Fruit fly (Drosophila melanogaster) whole organism, embryonic: ENCODE results near the gene CheB38b.

ENCODE experiments used
- Asciz ChIP-seq: fragments of 200-800 bp; sonication (Bioruptor generic); optimal IDR thresholded peaks from 2 replicates; lab custom pipeline; 2017; ENCODE audit warnings: missing biosample characterization, mild to moderate bottlenecking, missing genetic modification characterization, missing genetic modification reagents
- Bdp1 ChIP-seq: fragments of 200-800 bp; sonication (Bioruptor generic); optimal IDR thresholded peaks from 3 replicates; lab custom pipeline; 2016; ENCODE audit warnings: missing biosample characterization, missing genetic modification characterization
- BtbVII ChIP-seq: fragments of 200-800 bp; sonication (Bioruptor generic); optimal IDR thresholded peaks from 3 replicates; lab custom pipeline; 2017; ENCODE audit warnings: missing biosample characterization, mild to moderate bottlenecking, missing genetic modification characterization
- CG10267 ChIP-seq: fragments of 200-800 bp; sonication (Bioruptor generic); optimal IDR thresholded peaks from 2 replicates; lab custom pipeline; 2018; ENCODE audit warnings: missing biosample characterization, mild to moderate bottlenecking, missing genetic modification characterization, moderate library complexity
- CG11504 ChIP-seq: fragments of 200-800 bp; sonication (Bioruptor generic); optimal IDR thresholded peaks from 3 replicates; lab custom pipeline; 2019; ENCODE audit warnings: missing biosample characterization, mild to moderate bottlenecking, missing genetic modification characterization, moderate library complexity
- CG12104 ChIP-seq: fragments of 200-800 bp; sonication (Bioruptor generic); optimal IDR thresholded peaks from 3 replicates; lab custom pipeline; 2016; ENCODE audit warnings: missing biosample characterization, missing genetic modification characterization
- CG12219 ChIP-seq: fragments of 200-800 bp; sonication (Bioruptor generic); optimal IDR thresholded peaks from 3 replicates; lab custom pipeline; 2018; ENCODE audit warnings: missing biosample characterization, mild to moderate bottlenecking, missing genetic modification characterization
- CG12744 ChIP-seq: fragments of 200-800 bp; sonication (Bioruptor generic); optimal IDR thresholded peaks from 2 replicates; lab custom pipeline; 2016; ENCODE audit warnings: missing biosample characterization, missing genetic modification characterization
- CG16863 ChIP-seq: fragments of 200-800 bp; sonication (Bioruptor generic); optimal IDR thresholded peaks from 3 replicates; lab custom pipeline; 2016; ENCODE audit warnings: missing biosample characterization, missing genetic modification characterization
- CG17612 ChIP-seq: fragments of 200-800 bp; sonication (Bioruptor generic); IDR thresholded peaks from 2 replicates; pipeline ENCODE4 v1.3.6; 2022; ENCODE audit warnings: missing biosample characterization, missing genetic modification characterization
- CG18262 ChIP-seq: fragments of 200-800 bp; optimal IDR thresholded peaks from 3 replicates; lab custom pipeline; 2019; ENCODE audit warnings: missing biosample characterization, mild to moderate bottlenecking, missing genetic modification characterization, moderate library complexity
- CG18599 ChIP-seq: fragments of 200-800 bp; sonication (Bioruptor generic); optimal IDR thresholded peaks from 3 replicates; lab custom pipeline; 2017; ENCODE audit warnings: missing biosample characterization, missing genetic modification characterization, mild to moderate bottlenecking, moderate library complexity, missing genetic modification reagents
- CG2129 ChIP-seq: fragments of 200-800 bp; sonication (Bioruptor generic); IDR thresholded peaks from 2 replicates; pipeline ENCODE4 v1.3.6; 2022; ENCODE audit warnings: missing biosample characterization, missing genetic modification characterization; ENCODE audit not compliant: partially characterized antibody
- CG2199 ChIP-seq: fragments of 200-800 bp; sonication (Bioruptor generic); IDR thresholded peaks from 3 replicates; pipeline ENCODE4 v1.3.6; 2022; ENCODE audit warnings: missing biosample characterization, missing genetic modification characterization
- CG2889 ChIP-seq: fragments of 200-800 bp; sonication (Bioruptor generic); IDR thresholded peaks from 3 replicates; pipeline ENCODE4 v1.3.6; 2022; ENCODE audit warnings: missing biosample characterization, missing genetic modification characterization
- CG34376 ChIP-seq: fragments of 200-800 bp; sonication (Bioruptor generic); optimal IDR thresholded peaks from 2 replicates; lab custom pipeline; 2018; ENCODE audit warnings: missing biosample characterization, mild to moderate bottlenecking, missing genetic modification characterization
- CG3847 ChIP-seq: fragments of 200-800 bp; sonication (Bioruptor generic); IDR thresholded peaks from 2 replicates; pipeline ENCODE4 v1.3.6; 2022; ENCODE audit warnings: missing biosample characterization, missing genetic modification characterization
- CG4707 ChIP-seq: fragments of 200-800 bp; sonication (Bioruptor generic); optimal IDR thresholded peaks from 2 replicates; lab custom pipeline; 2018; ENCODE audit warnings: missing biosample characterization, mild to moderate bottlenecking, missing genetic modification characterization, moderate library complexity
- CG6683 ChIP-seq: fragments of 200-800 bp; sonication (Bioruptor generic); optimal IDR thresholded peaks from 2 replicates; lab custom pipeline; 2017; ENCODE audit warnings: missing biosample characterization, mild to moderate bottlenecking, missing genetic modification characterization, missing genetic modification reagents
- CG6791 ChIP-seq: fragments of 200-800 bp; sonication (Bioruptor generic); IDR thresholded peaks from 3 replicates; pipeline ENCODE4 v1.3.6; 2022; ENCODE audit warnings: missing biosample characterization, missing genetic modification characterization; ENCODE audit not compliant: partially characterized antibody
- CG6854 ChIP-seq: fragments of 200-800 bp; sonication (Bioruptor generic); optimal IDR thresholded peaks from 3 replicates; lab custom pipeline; 2017; ENCODE audit warnings: missing biosample characterization, mild to moderate bottlenecking, missing genetic modification characterization
- CG7556 ChIP-seq: fragments of 200-800 bp; sonication (Bioruptor generic); optimal IDR thresholded peaks from 2 replicates; lab custom pipeline; 2017; ENCODE audit warnings: missing biosample characterization, mild to moderate bottlenecking, missing genetic modification characterization
- CG8944 ChIP-seq: fragments of 200-800 bp; sonication (Bioruptor generic); optimal IDR thresholded peaks from 3 replicates; lab custom pipeline; 2016; ENCODE audit warnings: missing biosample characterization, missing genetic modification characterization
- CG9609 ChIP-seq: fragments of 200-800 bp; sonication (Bioruptor generic); optimal IDR thresholded peaks from 3 replicates; lab custom pipeline; 2016; ENCODE audit warnings: missing biosample characterization, missing genetic modification characterization
- CG9932 ChIP-seq: fragments of 200-800 bp; sonication (Bioruptor generic); IDR thresholded peaks from 2 replicates; pipeline ENCODE4 v1.3.6; 2022; ENCODE audit warnings: missing biosample characterization, missing genetic modification characterization
- Camta ChIP-seq: fragments of 200-800 bp; sonication (Bioruptor generic); optimal IDR thresholded peaks from 2 replicates; lab custom pipeline; 2016; ENCODE audit warnings: missing biosample characterization, missing genetic modification characterization
- Dbx ChIP-seq: fragments of 200-800 bp; sonication (Bioruptor generic); IDR thresholded peaks from 3 replicates; pipeline ENCODE4 v1.3.6; 2022; ENCODE audit warnings: missing biosample characterization, missing genetic modification characterization
- Dip3 ChIP-seq: fragments of 200-800 bp; sonication (Bioruptor generic); optimal IDR thresholded peaks from 3 replicates; lab custom pipeline; 2016; ENCODE audit warnings: missing biosample characterization, missing genetic modification characterization
- Drgx ChIP-seq: fragments of 200-800 bp; sonication (Bioruptor generic); IDR thresholded peaks from 2 replicates; pipeline ENCODE4 v1.3.6; 2022; ENCODE audit warnings: missing biosample characterization, missing genetic modification characterization
- E2f2 ChIP-seq: fragments of 200-800 bp; sonication (Bioruptor generic); IDR thresholded peaks from 2 replicates; pipeline ENCODE4 v1.3.6; 2022; ENCODE audit warnings: missing biosample characterization, missing genetic modification characterization
- Hr51 ChIP-seq, 2 experiments: fragments of 200-800 bp; sonication (Bioruptor generic); optimal IDR thresholded peaks; 2 replicates in 1 of 2; 3 replicates in 1 of 2; lab custom pipeline; 2016 to 2018; ENCODE audit warnings: missing biosample characterization in 2 of 2, missing genetic modification characterization in 2 of 2, mild to moderate bottlenecking in 1 of 2, moderate library complexity in 1 of 2
- Med ChIP-seq: fragments of 200-800 bp; sonication (Bioruptor generic); peaks from one replicate; lab custom pipeline; 2016; ENCODE audit warnings: missing biosample characterization, missing genetic modification characterization, mild to moderate bottlenecking, inconsistent platforms, moderate library complexity
- ara ChIP-seq: fragments of 200-800 bp; sonication (Bioruptor generic); IDR thresholded peaks from 2 replicates; pipeline ENCODE4 v1.3.6; 2022; ENCODE audit warnings: missing biosample characterization, missing genetic modification characterization
- caup ChIP-seq: fragments of 200-800 bp; sonication (Bioruptor generic); optimal IDR thresholded peaks from 3 replicates; lab custom pipeline; 2017; ENCODE audit warnings: missing biosample characterization, mild to moderate bottlenecking, missing genetic modification characterization, moderate library complexity; ENCODE audit not compliant: severe bottlenecking
- ci ChIP-seq: fragments of 200-800 bp; sonication (Bioruptor generic); IDR thresholded peaks from 3 replicates; pipeline ENCODE4 v1.3.6; 2022; ENCODE audit warnings: missing biosample characterization, missing genetic modification characterization
- croc ChIP-seq: fragments of 200-800 bp; sonication (Bioruptor generic); conservative IDR thresholded peaks from 3 replicates; pipeline ENCODE4 v1.3.6; 2022; ENCODE audit warnings: missing biosample characterization, missing genetic modification characterization
- danr ChIP-seq: fragments of 200-800 bp; sonication (Bioruptor generic); IDR thresholded peaks from 2 replicates; pipeline ENCODE4 v1.3.6; 2022; ENCODE audit warnings: missing biosample characterization, missing genetic modification characterization
- dmrt11E ChIP-seq: fragments of 200-800 bp; sonication (Bioruptor generic); optimal IDR thresholded peaks from 3 replicates; lab custom pipeline; 2018; ENCODE audit warnings: missing biosample characterization, mild to moderate bottlenecking, missing genetic modification characterization, moderate library complexity
- dmrt99B ChIP-seq: fragments of 200-800 bp; sonication (Bioruptor generic); optimal IDR thresholded peaks from 2 replicates; lab custom pipeline; 2018; ENCODE audit warnings: missing biosample characterization, mild to moderate bottlenecking, missing genetic modification characterization, moderate library complexity
- eve ChIP-seq, 2 experiments: fragments of >200 bp; optimal IDR thresholded peaks; 2 replicates each; lab custom pipeline; 2017; ENCODE audit warnings: missing biosample characterization in 2 of 2, missing genetic modification characterization in 2 of 2
- ind ChIP-seq: fragments of 200-800 bp; sonication (Bioruptor generic); optimal IDR thresholded peaks from 3 replicates; lab custom pipeline; 2016; ENCODE audit warnings: missing biosample characterization, missing genetic modification characterization
- klu ChIP-seq: fragments of 200-800 bp; sonication (Bioruptor generic); IDR thresholded peaks from 2 replicates; pipeline ENCODE4 v1.3.6; 2022; ENCODE audit warnings: missing biosample characterization, missing genetic modification characterization
- mam ChIP-seq: fragments of 200-800 bp; sonication (Bioruptor generic); optimal IDR thresholded peaks from 3 replicates; lab custom pipeline; 2016; ENCODE audit warnings: missing biosample characterization, missing genetic modification characterization
- oc ChIP-seq: fragments of 200-800 bp; sonication (Bioruptor generic); optimal IDR thresholded peaks from 2 replicates; lab custom pipeline; 2018; ENCODE audit warnings: missing biosample characterization, mild to moderate bottlenecking, missing genetic modification characterization, moderate library complexity
- phol ChIP-seq: fragments of 200-800 bp; sonication (Bioruptor generic); optimal IDR thresholded peaks from 3 replicates; lab custom pipeline; 2018; ENCODE audit warnings: missing biosample characterization, mild to moderate bottlenecking, missing genetic modification characterization, moderate library complexity
- rib ChIP-seq: fragments of 200-800 bp; sonication (Bioruptor generic); IDR thresholded peaks from 2 replicates; pipeline ENCODE4 v1.3.6; 2022; ENCODE audit warnings: missing biosample characterization, missing genetic modification characterization
- run ChIP-seq: fragments of 200-800 bp; sonication (Bioruptor generic); optimal IDR thresholded peaks from 3 replicates; lab custom pipeline; 2018; ENCODE audit warnings: missing biosample characterization, mild to moderate bottlenecking, missing genetic modification characterization
- sisA ChIP-seq: fragments of 200-800 bp; sonication (Bioruptor generic); IDR thresholded peaks from 2 replicates; pipeline ENCODE4 v1.3.6; 2022; ENCODE audit warnings: missing biosample characterization, missing genetic modification characterization
- slbo ChIP-seq: fragments of 200-800 bp; sonication (Bioruptor generic); IDR thresholded peaks from 2 replicates; pipeline ENCODE4 v1.3.6; 2022; ENCODE audit warnings: missing biosample characterization, missing genetic modification characterization
- tx ChIP-seq: fragments of 200-800 bp; sonication (Bioruptor generic); optimal IDR thresholded peaks from 2 replicates; lab custom pipeline; 2016; ENCODE audit warnings: missing biosample characterization, missing genetic modification characterization
- vfl ChIP-seq: fragments of 200-800 bp; sonication (Bioruptor generic); optimal IDR thresholded peaks from 2 replicates; lab custom pipeline; 2016; ENCODE audit warnings: missing biosample characterization, missing genetic modification characterization
- yki ChIP-seq: fragments of >200 bp; optimal IDR thresholded peaks from 3 replicates; lab custom pipeline; 2018

Gene CheB38b

DNA sequence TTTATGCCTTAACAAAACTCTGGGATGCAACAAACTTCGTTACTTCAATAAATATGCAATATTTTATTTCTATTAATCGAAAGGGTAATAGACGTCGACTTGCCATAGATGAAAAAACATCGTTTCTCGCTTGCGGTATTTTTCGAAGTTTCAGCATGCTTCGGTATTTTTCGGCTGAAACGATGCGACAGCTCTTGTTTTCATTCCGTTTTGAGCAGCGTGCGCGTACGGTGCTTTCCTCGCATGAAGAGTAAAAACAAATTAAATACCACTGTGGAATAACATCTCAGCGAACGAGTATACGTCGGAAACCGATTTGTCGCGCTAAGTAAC, 19.6 kb downstream of the CheB38b start, which contains the start of gene CG9328 (continued):
- no peak for TF ChIP-seq CG6854 (GFP tag; lab: Kevin White, UChicago)
- TF ChIP-seq Camta (GFP tag; lab: Kevin White, UChicago): peak; percentile 39
- TF ChIP-seq ind (GFP tag; lab: Kevin White, UChicago): peak; percentile 44
- TF ChIP-seq CG16863 (GFP tag; lab: Kevin White, UChicago): peak; percentile 11
- no peak for TF ChIP-seq Dip3 (GFP tag; lab: Kevin White, UChicago)
- peak; percentile 63; the same call in 2 of the 3 replicates for TF ChIP-seq Dbx (GFP tag; lab: Robert Waterston, UW)
- peak; percentile 72 for TF ChIP-seq oc
- TF ChIP-seq ara: peak; percentile 25; the same call in 1 of the 2 replicates
- peak; percentile 82 for TF ChIP-seq CG2199 (GFP tag; lab: Robert Waterston, UW)
- TF ChIP-seq CG12104 (GFP tag; lab: Kevin White, UChicago): no peak
- TF ChIP-seq CG12219 (GFP tag; lab: Kevin White, UChicago): no peak
- TF ChIP-seq rib: peak; percentile 62; the same call in 1 of the 2 replicates
- TF ChIP-seq CG10267 (tag; lab: Kevin White, UChicago): peak; percentile 49
- TF ChIP-seq dmrt99B (tag; lab: Kevin White, UChicago): peak; percentile 45
- no peak for TF ChIP-seq phol
- TF ChIP-seq ci (GFP tag; lab: Robert Waterston, UW): peak; percentile 83; the same call in 2 of the 3 replicates
- peak; percentile 63; the same call in 2 of the 3 replicates for TF ChIP-seq CG6791
- peak; percentile 39; the same call in 1 of the 2 replicates for TF ChIP-seq slbo (GFP tag; lab: Robert Waterston, UW)
- no peak for TF ChIP-seq CG9609
- no peak for TF ChIP-seq Bdp1 (GFP tag; lab: Kevin White, UChicago)
- TF ChIP-seq CG3847 (GFP tag; lab: Robert Waterston, UW): no peak
- TF ChIP-seq eve (GFP tag; optimal IDR thresholded peaks at IDR 0.05; lab: Kevin White, UChicago): no peak
- TF ChIP-seq BtbVII: no peak
- no peak for TF ChIP-seq run (tag; lab: Kevin White, UChicago)
- no peak for TF ChIP-seq CG17612 (GFP tag; lab: Robert Waterston, UW)
- peak; percentile 40 for TF ChIP-seq CG34376 (GFP tag; lab: Kevin White, UChicago)
- TF ChIP-seq tx (GFP tag; lab: Kevin White, UChicago): no peak
- TF ChIP-seq croc (GFP tag; lab: Robert Waterston, UW): no peak
- peak; percentile 5 for TF ChIP-seq CG12744 (GFP tag; lab: Kevin White, UChicago)
- no peak; the same call in 1 of the 2 replicates for TF ChIP-seq klu
- peak; percentile 7 for TF ChIP-seq CG8944 (GFP tag; lab: Kevin White, UChicago)
- peak; percentile 38 for TF ChIP-seq CG11504
- no peak for TF ChIP-seq CG2889 (GFP tag; lab: Robert Waterston, UW)
- TF ChIP-seq Asciz (GFP tag; lab: Kevin White, UChicago): no peak
- TF ChIP-seq Hr51 (GFP tag; optimal IDR thresholded peaks at IDR 0.05; lab: Kevin White, UChicago): peak in 1 of 2 experiments; percentile 28
- TF ChIP-seq mam (GFP tag; lab: Kevin White, UChicago): peak; percentile 25
- no peak; the same call in 1 of the 2 replicates for TF ChIP-seq CG9932 (GFP tag; lab: Robert Waterston, UW)
- TF ChIP-seq CG2129: no peak
- no peak for TF ChIP-seq yki (lab: Kevin White, UChicago)
- no peak for TF ChIP-seq sisA
- no peak for TF ChIP-seq danr (GFP tag; lab: Robert Waterston, UW)
- peak; percentile 24 for TF ChIP-seq dmrt11E (tag; lab: Kevin White, UChicago)
- peak; percentile 53 for TF ChIP-seq caup
- no peak for TF ChIP-seq CG7556 (GFP tag; lab: Kevin White, UChicago)
- TF ChIP-seq CG6683: no peak
- TF ChIP-seq CG18599 (GFP tag; lab: Kevin White, UChicago): peak; percentile 72
- TF ChIP-seq CG18262: peak; percentile 58
- peak; percentile 39 for TF ChIP-seq CG4707 (GFP tag; lab: Kevin White, UChicago)
- TF ChIP-seq E2f2 (GFP tag; lab: Robert Waterston, UW): no peak
- peak; percentile 43 for TF ChIP-seq Drgx (GFP tag; lab: Robert Waterston, UW)
- peak; percentile 91 for TF ChIP-seq Med (GFP tag; lab: Kevin White, UChicago)
- no peak for TF ChIP-seq vfl (GFP tag; lab: Kevin White, UChicago)
